Fruit fly (Drosophila melanogaster): ENCODE measurements around the gene Spn.

The Spn gene

DNA sequence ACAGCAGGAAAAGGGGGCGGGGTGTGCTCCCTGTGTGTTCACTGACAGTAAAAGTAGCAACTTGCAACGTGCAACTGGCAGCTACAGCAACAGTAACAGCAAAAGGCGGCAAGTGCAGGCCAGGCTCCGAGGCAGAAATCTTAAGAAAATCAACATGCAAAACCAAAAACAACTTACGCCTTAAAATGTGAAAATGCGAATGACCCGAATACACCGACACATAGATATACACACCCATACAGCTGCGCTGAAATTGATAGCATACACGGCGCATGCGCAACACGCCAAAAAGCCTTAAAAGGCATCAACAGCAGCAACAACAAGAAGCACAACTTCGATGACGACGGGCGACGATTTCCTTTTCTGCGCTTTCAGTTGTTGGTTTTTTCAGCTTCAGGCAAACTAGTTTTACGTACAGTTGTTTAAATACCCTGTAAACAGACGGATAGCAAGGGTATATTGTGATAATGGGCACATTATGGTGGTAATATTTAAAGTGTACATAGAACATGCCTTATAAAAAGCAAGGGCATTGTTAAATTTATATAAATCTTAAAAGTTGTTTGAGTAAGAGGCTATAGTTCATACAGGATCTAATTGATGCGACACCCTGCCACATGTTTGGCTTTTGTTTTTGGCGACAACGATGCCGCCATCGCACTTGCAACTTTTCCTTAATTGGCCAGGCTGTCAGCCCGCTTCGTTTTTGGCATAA lies 81.6 kb downstream of the Spn start (continued):
- TF ChIP-seq CG16863 (GFP tag; optimal IDR thresholded peaks at IDR 0.05) = no peak
- no peak for TF ChIP-seq tna (GFP tag; IDR thresholded peaks at IDR 0.05; ENCODE audit: partially characterized antibody)
- no peak for TF ChIP-seq hkb (optimal IDR thresholded peaks at IDR 0.05)
- 0 out of 2 replicates have a peak, but pooled peaks have one; percentile 30 for TF ChIP-seq hkb (GFP tag; IDR thresholded peaks at IDR 0.05)
- no peak for TF ChIP-seq CG10462 (GFP tag; optimal IDR thresholded peaks at IDR 0.05)
- TF ChIP-seq E2f2 (GFP tag; IDR thresholded peaks at IDR 0.05) = peak; percentile 16; the same call in 1 of the 2 replicates
- TF ChIP-seq CG5953 (GFP tag; IDR thresholded peaks at IDR 0.05) = no peak
- peak; percentile 50 for TF ChIP-seq CG17359 (tag; optimal IDR thresholded peaks at IDR 0.05)
- no peak for TF ChIP-seq Asciz (GFP tag; optimal IDR thresholded peaks at IDR 0.05)
- TF ChIP-seq toy (GFP tag; IDR thresholded peaks at IDR 0.05) = no peak
- TF ChIP-seq CG17568 (GFP tag; optimal IDR thresholded peaks at IDR 0.05) = no peak
- TF ChIP-seq hth (optimal IDR thresholded peaks at IDR 0.05) = no peak
- no peak for TF ChIP-seq CG12299 (tag; optimal IDR thresholded peaks at IDR 0.05)
- no peak for TF ChIP-seq CG7271 (tag; optimal IDR thresholded peaks at IDR 0.05)
- TF ChIP-seq CG9437 (GFP tag; optimal IDR thresholded peaks at IDR 0.05) = no peak
- no peak for TF ChIP-seq odd (GFP tag; optimal IDR thresholded peaks at IDR 0.05)
- TF ChIP-seq Atf3 (GFP tag; optimal IDR thresholded peaks at IDR 0.05) = no peak
- TF ChIP-seq CG6175 (GFP tag; IDR thresholded peaks at IDR 0.05) = no peak
- no peak for TF ChIP-seq NFAT (GFP tag; IDR thresholded peaks at IDR 0.05)
- TF ChIP-seq CG9215 (GFP tag; IDR thresholded peaks at IDR 0.05) = no peak
- 0 out of 2 replicates have a peak, but pooled peaks have one; percentile 41 for TF ChIP-seq seq (GFP tag; IDR thresholded peaks at IDR 0.05)
- TF ChIP-seq Hr3 (GFP tag; optimal IDR thresholded peaks at IDR 0.05) = no peak
- no peak for TF ChIP-seq so (GFP tag; IDR thresholded peaks at IDR 0.05)
- no peak for TF ChIP-seq fd3F (GFP tag; optimal IDR thresholded peaks at IDR 0.05)
- no peak for TF ChIP-seq peb (GFP tag; IDR thresholded peaks at IDR 0.05)
- no peak for TF ChIP-seq kni (GFP tag; optimal IDR thresholded peaks at IDR 0.05)
- no peak for TF ChIP-seq yki (optimal IDR thresholded peaks at IDR 0.05)
- TF ChIP-seq wek (GFP tag; optimal IDR thresholded peaks at IDR 0.05) = no peak
- TF ChIP-seq B-H1 (GFP tag; IDR thresholded peaks at IDR 0.05) = peak; percentile 28; the same call in 1 of the 3 replicates
- no peak for TF ChIP-seq Nf-YC (tag; optimal IDR thresholded peaks at IDR 0.05)
- no peak for TF ChIP-seq cad (GFP tag; optimal IDR thresholded peaks at IDR 0.05)
- TF ChIP-seq chm (GFP tag; IDR thresholded peaks at IDR 0.05) = no peak
- TF ChIP-seq slp2 (GFP tag; optimal IDR thresholded peaks at IDR 0.05) = no peak
- TF ChIP-seq danr (GFP tag; IDR thresholded peaks at IDR 0.05) = no peak
- no peak for TF ChIP-seq CG5180 (GFP tag; optimal IDR thresholded peaks at IDR 0.05)
- TF ChIP-seq CG10565 (GFP tag; optimal IDR thresholded peaks at IDR 0.05) = no peak
- no peak for TF ChIP-seq Antp (GFP tag; optimal IDR thresholded peaks at IDR 0.05)
- no peak for TF ChIP-seq gcm (GFP tag; optimal IDR thresholded peaks at IDR 0.05)
- no peak for TF ChIP-seq Abd-B (GFP tag; optimal IDR thresholded peaks at IDR 0.05)
- no peak for TF ChIP-seq Dref (GFP tag; IDR thresholded peaks at IDR 0.05)
- no peak for TF ChIP-seq H2.0 (GFP tag; IDR thresholded peaks at IDR 0.05)
- no peak for TF ChIP-seq Meics (GFP tag; optimal IDR thresholded peaks at IDR 0.05)
- TF ChIP-seq CG3726 (GFP tag; IDR thresholded peaks at IDR 0.05) = no peak
- no peak for TF ChIP-seq z (GFP tag; IDR thresholded peaks at IDR 0.05)
- TF ChIP-seq CG4328 (GFP tag; optimal IDR thresholded peaks at IDR 0.05) = no peak
- no peak for TF ChIP-seq kay (GFP tag; optimal IDR thresholded peaks at IDR 0.05)
- no peak for TF ChIP-seq jumu (GFP tag; optimal IDR thresholded peaks at IDR 0.05)
- TF ChIP-seq CG18262 (tag; optimal IDR thresholded peaks at IDR 0.05) = peak; percentile 42
- no peak for TF ChIP-seq CHES-1-like (GFP tag; optimal IDR thresholded peaks at IDR 0.05)
- no peak for TF ChIP-seq sc (optimal IDR thresholded peaks at IDR 0.05)
- TF ChIP-seq sc (GFP tag; optimal IDR thresholded peaks at IDR 0.05) = no peak
- peak; percentile 28 for TF ChIP-seq nom (GFP tag; optimal IDR thresholded peaks at IDR 0.05)
